Fruit fly (Drosophila melanogaster): Measurements from ENCODE around the gene Zip99C.

DNA sequence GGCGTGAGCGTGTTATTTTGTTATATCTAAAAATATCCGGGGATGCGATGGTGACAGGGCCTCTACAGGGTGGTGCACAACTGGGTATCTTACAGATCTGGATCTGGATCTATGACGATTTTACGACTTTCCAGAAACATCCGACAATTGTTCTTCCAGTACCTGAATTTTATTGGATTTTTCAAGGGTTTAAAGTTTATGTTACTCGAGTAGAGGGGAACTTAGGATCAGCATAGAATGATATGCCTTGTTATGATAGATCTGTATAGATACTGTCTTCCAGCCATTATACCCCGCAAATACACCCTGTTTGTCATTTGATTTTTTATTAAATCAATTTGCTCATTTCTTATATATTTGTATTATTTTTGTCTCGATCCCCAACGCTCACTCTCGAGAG lies 25.7 kb upstream of the Zip99C start:
- TF ChIP-seq pad (GFP tag; optimal IDR thresholded peaks at IDR 0.05) (no peak), Crg-1 (GFP tag; optimal IDR thresholded peaks at IDR 0.05) (no peak)
